Worm (Caenorhabditis elegans) whole organism, L1 larva: ENCODE measurements around the gene nas-8.

Experiments
- C34B4.2 ChIP-seq: sonication (generic microtip); optimal IDR thresholded peaks from 2 replicates; lab custom pipeline; 2017; ENCODE audit warnings: mild to moderate bottlenecking, missing genetic modification characterization, missing compliant biosample characterization
- Y116A8C.19 ChIP-seq: sonication (generic microtip); optimal IDR thresholded peaks from 2 replicates; lab custom pipeline; 2016; ENCODE audit warnings: missing compliant biosample characterization, missing genetic modification characterization, borderline replicate concordance
- aha-1 ChIP-seq: fragments of 150-350 bp; optimal IDR thresholded peaks from 2 replicates; lab custom pipeline; 2014; ENCODE audit warnings: missing biosample characterization, missing genetic modification characterization
- alr-1 ChIP-seq: fragments of 200-800 bp; sonication (Bioruptor generic); optimal IDR thresholded peaks from 2 replicates; lab custom pipeline; 2018; ENCODE audit warnings: borderline replicate concordance, mild to moderate bottlenecking, missing genetic modification characterization, missing compliant biosample characterization
- aly-2 ChIP-seq: fragments of 150-350 bp; optimal IDR thresholded peaks from 2 replicates; lab custom pipeline; 2014; ENCODE audit warnings: missing biosample characterization, missing genetic modification characterization
- ama-1 ChIP-seq: fragments of 150-350 bp; optimal IDR thresholded peaks from 2 replicates; lab custom pipeline; 2014
- blmp-1 ChIP-seq: fragments of 150-350 bp; optimal IDR thresholded peaks from 2 replicates; lab custom pipeline; 2014; ENCODE audit warnings: missing biosample characterization, missing genetic modification characterization
- ceh-63 ChIP-seq: fragments of 200-800 bp; sonication (Bioruptor generic); optimal IDR thresholded peaks from 2 replicates; lab custom pipeline; 2018; ENCODE audit warnings: mild to moderate bottlenecking, missing genetic modification characterization, missing compliant biosample characterization
- ceh-8 ChIP-seq: fragments of 200-800 bp; sonication (Bioruptor generic); optimal IDR thresholded peaks from 2 replicates; lab custom pipeline; 2018; ENCODE audit warnings: mild to moderate bottlenecking, missing genetic modification characterization, moderate library complexity, missing compliant biosample characterization
- ceh-88 ChIP-seq: fragments of 200-800 bp; sonication (Bioruptor generic); IDR thresholded peaks from 2 replicates; pipeline ENCODE4 v1.3.6; 2022; ENCODE audit warnings: missing genetic modification characterization, missing compliant biosample characterization
- ceh-90 ChIP-seq: sonication (generic microtip); optimal IDR thresholded peaks from 2 replicates; lab custom pipeline; 2016; ENCODE audit warnings: missing genetic modification characterization, missing compliant biosample characterization
- ces-1 ChIP-seq: fragments of 150-350 bp; optimal IDR thresholded peaks from 2 replicates; lab custom pipeline; 2014; ENCODE audit warnings: missing biosample characterization, missing genetic modification reagents, missing genetic modification characterization
- dpl-1 ChIP-seq, 3 experiments: fragments of 150-350 bp in 2 of 3; sonication (generic microtip) in 1 of 3; optimal IDR thresholded peaks; 2 replicates each; lab custom pipeline; 2014 to 2017; ENCODE audit warnings: missing biosample characterization in 3 of 3, missing genetic modification characterization in 3 of 3, missing genetic modification reagents in 3 of 3
- dsc-1 ChIP-seq: sonication (generic microtip); optimal IDR thresholded peaks from 2 replicates; lab custom pipeline; 2016; ENCODE audit warnings: mild to moderate bottlenecking, missing genetic modification characterization, missing compliant biosample characterization
- efl-1 ChIP-seq, 4 experiments: fragments of 150-350 bp; optimal IDR thresholded peaks in 3 of 4; peaks in 1 of 4; 1 replicate in 1 of 4; 2 replicates in 3 of 4; lab custom pipeline; 2014; ENCODE audit warnings: missing biosample characterization in 2 of 4, missing genetic modification characterization in 2 of 4, missing genetic modification reagents in 2 of 4
- efl-3 ChIP-seq: fragments of 200-800 bp; sonication (Bioruptor generic); optimal IDR thresholded peaks from 2 replicates; lab custom pipeline; 2018; ENCODE audit warnings: mild to moderate bottlenecking, missing genetic modification characterization, missing compliant biosample characterization
- egl-27 ChIP-seq, 2 experiments: fragments of 150-350 bp in 1 of 2; sonication (generic microtip); optimal IDR thresholded peaks; 3 replicates each; lab custom pipeline; 2017 to 2018; ENCODE audit warnings: missing biosample characterization in 2 of 2, missing genetic modification characterization in 2 of 2, missing genetic modification reagents in 2 of 2
- ets-5 ChIP-seq: fragments of 200-800 bp; sonication (Bioruptor generic); IDR thresholded peaks from 2 replicates; pipeline ENCODE4 v1.3.6; 2022; ENCODE audit warnings: missing genetic modification characterization, missing compliant biosample characterization
- fkh-10 ChIP-seq: sonication (generic microtip); optimal IDR thresholded peaks from 2 replicates; lab custom pipeline; 2017; ENCODE audit warnings: missing biosample characterization, missing genetic modification reagents, missing genetic modification characterization
- fkh-8 ChIP-seq: sonication (generic microtip); optimal IDR thresholded peaks from 2 replicates; lab custom pipeline; 2016; ENCODE audit warnings: mild to moderate bottlenecking, missing genetic modification characterization, missing compliant biosample characterization
- hlh-17 ChIP-seq: fragments of 200-800 bp; sonication (Bioruptor generic); optimal IDR thresholded peaks from 2 replicates; lab custom pipeline; 2018; ENCODE audit warnings: missing genetic modification characterization, mild to moderate bottlenecking, missing compliant biosample characterization, moderate library complexity, borderline replicate concordance
- isw-1 ChIP-seq: fragments of 200-800 bp; sonication (Bioruptor generic); IDR thresholded peaks from 2 replicates; pipeline ENCODE4 v1.3.6; 2022; ENCODE audit warnings: missing genetic modification characterization, missing compliant biosample characterization
- lin-13 ChIP-seq: fragments of 150-350 bp; optimal IDR thresholded peaks from 2 replicates; lab custom pipeline; 2014; ENCODE audit warnings: missing biosample characterization, missing genetic modification reagents, missing genetic modification characterization
- lin-15B ChIP-seq: fragments of 150-350 bp; sonication (generic microtip); optimal IDR thresholded peaks from 3 replicates; lab custom pipeline; 2014; ENCODE audit warnings: missing biosample characterization, missing genetic modification characterization
- lin-39 ChIP-seq: fragments of 150-350 bp; optimal IDR thresholded peaks from 2 replicates; lab custom pipeline; 2014; ENCODE audit warnings: missing biosample characterization, missing genetic modification reagents, missing genetic modification characterization
- mab-9 ChIP-seq: fragments of 200-800 bp; sonication (Bioruptor generic); IDR thresholded peaks from 2 replicates; pipeline ENCODE4 v1.3.6; 2022; ENCODE audit warnings: missing genetic modification reagents, missing genetic modification characterization, missing compliant biosample characterization
- mdl-1 ChIP-seq, 2 experiments: fragments of 150-350 bp; optimal IDR thresholded peaks; 2 replicates each; lab custom pipeline; 2014 to 2017; ENCODE audit warnings: missing biosample characterization in 2 of 2, missing genetic modification characterization in 2 of 2, inconsistent platforms in 1 of 2
- mep-1 ChIP-seq: fragments of 150-350 bp; optimal IDR thresholded peaks from 2 replicates; lab custom pipeline; 2014; ENCODE audit warnings: missing biosample characterization, missing genetic modification characterization
- nhr-11 ChIP-seq: fragments of 150-350 bp; optimal IDR thresholded peaks from 2 replicates; lab custom pipeline; 2014; ENCODE audit warnings: missing biosample characterization, missing genetic modification characterization
- nhr-12 ChIP-seq: sonication (generic microtip); optimal IDR thresholded peaks from 2 replicates; lab custom pipeline; 2017; ENCODE audit warnings: missing biosample characterization, missing genetic modification characterization
- nhr-19 ChIP-seq: fragments of 200-800 bp; sonication (Bioruptor generic); conservative IDR thresholded peaks from 2 replicates; pipeline ENCODE4 v1.3.6; 2022; ENCODE audit warnings: missing genetic modification characterization, missing compliant biosample characterization
- nhr-237 ChIP-seq: fragments of 150-350 bp; optimal IDR thresholded peaks from 2 replicates; lab custom pipeline; 2014; ENCODE audit warnings: missing biosample characterization, missing genetic modification characterization
- nhr-47 ChIP-seq: sonication (generic microtip); optimal IDR thresholded peaks from 2 replicates; lab custom pipeline; 2016; ENCODE audit warnings: mild to moderate bottlenecking, missing genetic modification characterization, moderate library complexity, missing compliant biosample characterization
- nhr-76 ChIP-seq: sonication (generic microtip); optimal IDR thresholded peaks from 2 replicates; lab custom pipeline; 2017; ENCODE audit warnings: missing biosample characterization, missing genetic modification characterization
- nhr-77 ChIP-seq: fragments of 150-350 bp; optimal IDR thresholded peaks from 2 replicates; lab custom pipeline; 2014; ENCODE audit warnings: missing biosample characterization, missing genetic modification characterization
- pag-3 ChIP-seq: sonication (generic microtip); optimal IDR thresholded peaks from 2 replicates; lab custom pipeline; 2017; ENCODE audit warnings: missing genetic modification characterization, mild to moderate bottlenecking, missing compliant biosample characterization, antibody characterized with exemption, borderline replicate concordance; ENCODE audit not compliant: insufficient read depth
- skn-1 ChIP-seq: fragments of 150-350 bp; optimal IDR thresholded peaks from 2 replicates; lab custom pipeline; 2014; ENCODE audit warnings: missing biosample characterization, missing genetic modification characterization
- snpc-4 ChIP-seq: fragments of 150-350 bp; optimal IDR thresholded peaks from 2 replicates; lab custom pipeline; 2014; ENCODE audit warnings: missing biosample characterization, missing genetic modification characterization
- snu-23 ChIP-seq: sonication (generic microtip); optimal IDR thresholded peaks from 2 replicates; lab custom pipeline; 2016; ENCODE audit warnings: missing genetic modification characterization, missing compliant biosample characterization
- sup-37 ChIP-seq: fragments of 200-800 bp; sonication (Bioruptor generic); optimal IDR thresholded peaks from 2 replicates; lab custom pipeline; 2018; ENCODE audit warnings: mild to moderate bottlenecking, missing genetic modification characterization, missing compliant biosample characterization
- tbx-2 ChIP-seq: sonication (generic microtip); optimal IDR thresholded peaks from 2 replicates; lab custom pipeline; 2016; ENCODE audit warnings: missing genetic modification characterization, missing compliant biosample characterization
- tlp-1 ChIP-seq: fragments of 150-350 bp; optimal IDR thresholded peaks from 2 replicates; lab custom pipeline; 2014; ENCODE audit warnings: missing biosample characterization, missing genetic modification characterization
- unc-30 ChIP-seq: sonication (generic microtip); optimal IDR thresholded peaks from 2 replicates; lab custom pipeline; 2017; ENCODE audit warnings: missing biosample characterization, missing genetic modification characterization
- unc-62 ChIP-seq: fragments of 150-350 bp; optimal IDR thresholded peaks from 2 replicates; lab custom pipeline; 2014; ENCODE audit warnings: missing biosample characterization, missing genetic modification reagents, missing genetic modification characterization
- unc-86 ChIP-seq: sonication (generic microtip); optimal IDR thresholded peaks from 2 replicates; lab custom pipeline; 2016; ENCODE audit warnings: missing genetic modification characterization, missing compliant biosample characterization
- vab-15 ChIP-seq: sonication (generic microtip); optimal IDR thresholded peaks from 2 replicates; lab custom pipeline; 2017; ENCODE audit warnings: missing genotype, mild to moderate bottlenecking, missing genetic modification characterization, missing compliant biosample characterization
- xbp-1 ChIP-seq: sonication (generic microtip); optimal IDR thresholded peaks from 2 replicates; lab custom pipeline; 2016; ENCODE audit warnings: missing genetic modification characterization, missing compliant biosample characterization
- zag-1 ChIP-seq: fragments of 150-350 bp; optimal IDR thresholded peaks from 2 replicates; lab custom pipeline; 2014; ENCODE audit warnings: missing biosample characterization, missing genetic modification characterization
- ztf-11 ChIP-seq, 2 experiments: sonication (generic microtip); optimal IDR thresholded peaks; 2 replicates each; lab custom pipeline; 2016 to 2017; ENCODE audit warnings: missing genetic modification characterization in 2 of 2, missing biosample characterization in 1 of 2, missing compliant biosample characterization in 1 of 2
- ztf-4 ChIP-seq: fragments of 150-350 bp; optimal IDR thresholded peaks from 2 replicates; lab custom pipeline; 2014; ENCODE audit warnings: missing biosample characterization, missing genetic modification characterization

nas-8 gene

ce11 chrIV:7166553-7166952, 51.9 kb downstream of the nas-8 start, which contains the start of gene C42D4.18 (continued):
- peak; percentile 38 for TF ChIP-seq nhr-47
- TF ChIP-seq dsc-1 (tag; lab: Kevin White, UChicago), result peak; percentile 42
- no peak for TF ChIP-seq tlp-1
- no peak for TF ChIP-seq ceh-8 (GFP tag; lab: Kevin White, UChicago)
- TF ChIP-seq ama-1 (lab: Kevin White, UChicago), result no peak
- no peak for TF ChIP-seq Y116A8C.19 (tag; lab: Kevin White, UChicago)
- no peak for TF ChIP-seq snpc-4 (tag; lab: Kevin White, UChicago)
- no peak for TF ChIP-seq lin-39 (tag; lab: Kevin White, UChicago)
- no peak for TF ChIP-seq nhr-12 (tag; lab: Kevin White, UChicago)
- TF ChIP-seq aly-2 (tag; lab: Kevin White, UChicago), result no peak
- no peak for TF ChIP-seq unc-30 (tag; lab: Kevin White, UChicago)
- TF ChIP-seq egl-27 (tag; optimal IDR thresholded peaks at IDR 0.05; lab: Kevin White, UChicago), result no peak
- no peak for TF ChIP-seq ztf-11 (tag; optimal IDR thresholded peaks at IDR 0.05; lab: Kevin White, UChicago)
- TF ChIP-seq vab-15, result no peak
- peak in 1 of 2 experiments; percentile 29 for TF ChIP-seq mdl-1 (tag; optimal IDR thresholded peaks at IDR 0.05; lab: Kevin White, UChicago)
- TF ChIP-seq nhr-11 (tag; lab: Kevin White, UChicago), result no peak
- TF ChIP-seq blmp-1 (tag; lab: Kevin White, UChicago), result no peak
- TF ChIP-seq snu-23, result peak; percentile 50
- TF ChIP-seq ets-5, result no peak
- no peak for TF ChIP-seq nhr-19 (GFP tag; lab: Robert Waterston, UW)
- no peak for TF ChIP-seq ztf-4 (tag; lab: Kevin White, UChicago)
- peak; percentile 65 to 73 for TF ChIP-seq efl-1 (optimal IDR thresholded peaks at IDR 0.05; lab: Kevin White, UChicago)
- TF ChIP-seq efl-1 (GFP tag; optimal IDR thresholded peaks at IDR 0.05 in 1 of 2; lab: Kevin White, UChicago), result peak in 1 of 2 experiments; percentile 82
- peak; percentile 53 for TF ChIP-seq mep-1 (tag; lab: Kevin White, UChicago)
- no peak for TF ChIP-seq ces-1 (GFP tag; lab: Kevin White, UChicago)
- TF ChIP-seq lin-15B, result no peak
- TF ChIP-seq nhr-237 (tag; lab: Kevin White, UChicago), result no peak
- TF ChIP-seq hlh-17, result no peak
- no peak for TF ChIP-seq unc-62 (GFP tag; lab: Kevin White, UChicago)
- TF ChIP-seq nhr-77 (tag; lab: Kevin White, UChicago), result no peak
- TF ChIP-seq tbx-2, result no peak
- no peak for TF ChIP-seq alr-1

ce11 chrIV:7167983-7168760, 53.5 kb downstream of the nas-8 start, which contains the start of gene skr-16:
Gene skr-16 (plus strand): TSS chrIV:7168710.
- TF ChIP-seq aha-1 (tag; lab: Kevin White, UChicago) (no peak), fkh-8 (peak; percentile 6), unc-62 (GFP tag; lab: Kevin White, UChicago) (no peak), mab-9 (GFP tag; lab: Robert Waterston, UW) (no peak), skn-1 (tag; lab: Kevin White, UChicago) (peak; percentile 13), ztf-4 (tag; lab: Kevin White, UChicago) (no peak), snpc-4 (tag; lab: Kevin White, UChicago) (peak; percentile 9), pag-3 (tag; lab: Kevin White, UChicago) (no peak), ceh-63 (GFP tag; lab: Kevin White, UChicago) (no peak), fkh-10 (GFP tag; lab: Kevin White, UChicago) (no peak), ces-1 (GFP tag; lab: Kevin White, UChicago) (no peak), ceh-88 (GFP tag; lab: Robert Waterston, UW) (no peak), ceh-8 (GFP tag; lab: Kevin White, UChicago) (no peak), ceh-90 (tag; lab: Kevin White, UChicago) (no peak), isw-1 (GFP tag; lab: Robert Waterston, UW) (no peak), zag-1 (tag; lab: Kevin White, UChicago) (no peak), hlh-17 (no peak), lin-13 (GFP tag; lab: Kevin White, UChicago) (no peak), nhr-76 (tag; lab: Kevin White, UChicago) (no peak), dpl-1 (GFP tag; optimal IDR thresholded peaks at IDR 0.05; lab: Kevin White, UChicago) (peak; percentile 26 to 70 (median 27)), unc-86 (tag; lab: Kevin White, UChicago) (no peak), tlp-1 (no peak), xbp-1 (tag; lab: Kevin White, UChicago) (no peak), C34B4.2 (tag; lab: Kevin White, UChicago) (no peak), ztf-11 (tag; optimal IDR thresholded peaks at IDR 0.05; lab: Kevin White, UChicago) (no peak), nhr-12 (tag; lab: Kevin White, UChicago) (no peak), sup-37 (no peak), efl-3 (GFP tag; lab: Kevin White, UChicago) (no peak)
